Worm (Caenorhabditis elegans) whole organism, L4 larva: ENCODE results near the gene srp-2.

Experiments
- R02D3.7 ChIP-seq: fragments of 150-350 bp; sonication (generic microtip); optimal IDR thresholded peaks from 3 replicates; lab custom pipeline; 2014; ENCODE audit warnings: missing biosample characterization, missing genetic modification characterization
- ZK337.2 ChIP-seq: fragments of 200-800 bp; sonication (Bioruptor generic); IDR thresholded peaks from 2 replicates; pipeline ENCODE4 v1.3.6; 2022; ENCODE audit warnings: missing genetic modification reagents, missing genetic modification characterization, missing compliant biosample characterization
- ZK546.5 ChIP-seq, 2 experiments: sonication (generic microtip); optimal IDR thresholded peaks; 2 replicates each; lab custom pipeline; 2017; ENCODE audit warnings: missing biosample characterization in 2 of 2, missing genetic modification characterization in 2 of 2
- duxl-1 ChIP-seq: sonication (generic microtip); optimal IDR thresholded peaks from 2 replicates; lab custom pipeline; 2016; ENCODE audit warnings: mild to moderate bottlenecking, missing genetic modification characterization, moderate library complexity, missing compliant biosample characterization; ENCODE audit not compliant: poor library complexity
- nhr-237 ChIP-seq: sonication (generic microtip); optimal IDR thresholded peaks from 2 replicates; lab custom pipeline; 2017; ENCODE audit warnings: missing biosample characterization, missing genetic modification characterization
- snpc-4 ChIP-seq: fragments of 150-350 bp; optimal IDR thresholded peaks from 2 replicates; lab custom pipeline; 2014; ENCODE audit warnings: missing biosample characterization, missing genetic modification characterization
- zip-2 ChIP-seq: fragments of 150-350 bp; optimal IDR thresholded peaks from 2 replicates; lab custom pipeline; 2014; ENCODE audit warnings: missing biosample characterization, missing genetic modification characterization

ce11 chrV:772210-772609, 9.8 kb downstream of the srp-2 start:
- TF ChIP-seq snpc-4 (tag; lab: Kevin White, UChicago) = no peak
- no peak for TF ChIP-seq duxl-1
- no peak for TF ChIP-seq nhr-237 (tag; lab: Kevin White, UChicago)
- no peak for TF ChIP-seq zip-2 (tag; lab: Kevin White, UChicago)
- TF ChIP-seq R02D3.7 (tag; lab: Kevin White, UChicago) = no peak
- TF ChIP-seq ZK337.2 = no peak
- TF ChIP-seq ZK546.5 (tag; optimal IDR thresholded peaks at IDR 0.05; lab: Kevin White, UChicago) = no peak
